Worm (Caenorhabditis elegans) whole organism, midembryonic: Measurements from ENCODE around the gene C52D10.3.

ENCODE experiments used
- T22C8.4 ChIP-seq: fragments of 200-800 bp; sonication (Bioruptor generic); IDR thresholded peaks from 2 replicates; pipeline ENCODE4 v1.3.6; 2022; ENCODE audit warnings: missing genetic modification characterization, missing compliant biosample characterization
- cog-1 ChIP-seq: sonication (generic microtip); optimal IDR thresholded peaks from 2 replicates; lab custom pipeline; 2016; ENCODE audit warnings: missing genetic modification characterization, missing compliant biosample characterization
- flt-1 ChIP-seq: fragments of 200-800 bp; sonication (Bioruptor generic); IDR thresholded peaks from 2 replicates; pipeline ENCODE4 v1.3.6; 2022; ENCODE audit warnings: missing genetic modification characterization, missing compliant biosample characterization
- klf-2 ChIP-seq: fragments of 200-800 bp; sonication (Bioruptor generic); conservative IDR thresholded peaks from 2 replicates; pipeline ENCODE4 v1.3.6; 2022; ENCODE audit warnings: missing genetic modification reagents, missing genetic modification characterization, missing compliant biosample characterization
- med-1 ChIP-seq: sonication (generic microtip); optimal IDR thresholded peaks from 2 replicates; lab custom pipeline; 2017; ENCODE audit warnings: missing genetic modification characterization, mild to moderate bottlenecking, missing compliant biosample characterization, antibody characterized with exemption, missing genetic modification reagents; ENCODE audit not compliant: insufficient read depth
- ref-1 ChIP-seq: fragments of 200-800 bp; sonication (Bioruptor generic); conservative IDR thresholded peaks from 2 replicates; pipeline ENCODE4 v1.3.6; 2022; ENCODE audit warnings: missing genetic modification reagents, missing genetic modification characterization, missing compliant biosample characterization
- tab-1 ChIP-seq: fragments of 200-800 bp; sonication (Bioruptor generic); IDR thresholded peaks from 2 replicates; pipeline ENCODE4 v1.3.6; 2022; ENCODE audit warnings: missing genetic modification characterization, missing compliant biosample characterization
- ztf-23 ChIP-seq: fragments of 200-800 bp; sonication (Bioruptor generic); IDR thresholded peaks from 2 replicates; pipeline ENCODE4 v1.3.6; 2022; ENCODE audit warnings: missing genetic modification reagents, missing genetic modification characterization, missing compliant biosample characterization
- ztf-29 ChIP-seq: fragments of 200-800 bp; sonication (Bioruptor generic); IDR thresholded peaks from 2 replicates; pipeline ENCODE4 v1.3.6; 2022; ENCODE audit warnings: missing genetic modification reagents, missing genetic modification characterization, missing compliant biosample characterization

DNA sequence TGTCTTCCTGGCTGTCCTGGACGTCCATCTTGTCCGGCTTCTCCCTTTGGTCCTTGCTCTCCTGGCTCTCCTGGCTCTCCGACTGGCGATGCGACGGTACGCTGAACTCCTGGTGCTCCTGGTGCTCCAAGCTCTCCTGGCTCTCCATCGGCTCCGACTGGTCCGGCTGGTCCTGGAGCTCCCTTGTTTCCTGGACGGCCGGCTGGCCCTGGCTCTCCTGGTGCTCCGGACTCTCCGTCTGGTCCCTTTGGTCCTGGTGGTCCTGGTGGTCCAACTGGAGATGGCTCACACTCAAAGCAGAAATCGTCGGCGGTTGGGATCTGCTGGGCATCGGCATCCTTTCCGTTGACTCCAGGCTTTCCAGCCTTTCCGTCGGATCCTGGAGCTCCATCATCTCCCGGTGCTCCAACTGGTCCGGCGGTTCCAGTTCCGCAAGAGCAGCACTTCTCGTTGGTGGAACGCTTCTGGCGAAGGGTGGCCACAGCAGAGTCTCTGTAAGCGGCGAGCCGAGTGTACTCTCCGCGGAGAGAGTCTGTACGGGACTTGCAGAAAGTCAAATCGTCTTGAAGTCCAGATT lies 6.8 kb downstream of the C52D10.3 start:
- no peak for TF ChIP-seq ref-1 (GFP tag; lab: Robert Waterston, UW)
- TF ChIP-seq cog-1 (tag; lab: Kevin White, UChicago), result no peak
- TF ChIP-seq T22C8.4 (GFP tag; lab: Robert Waterston, UW), result no peak
- no peak for TF ChIP-seq med-1
- no peak for TF ChIP-seq ztf-29
- TF ChIP-seq tab-1 (GFP tag; lab: Robert Waterston, UW), result no peak
- TF ChIP-seq klf-2 (GFP tag; lab: Robert Waterston, UW), result no peak
- TF ChIP-seq flt-1 (GFP tag; lab: Robert Waterston, UW), result no peak
- no peak for TF ChIP-seq ztf-23 (GFP tag; lab: Robert Waterston, UW)
